Worm (Caenorhabditis elegans) whole organism, L1 larva: ENCODE data around the gene W08E12.7.
"Not testable (repeated sequence)": the region's sequence is repeated elsewhere in the genome, so short reads cannot be mapped to it uniquely, and the experiment has no call there.

Source experiments
- aha-1 ChIP-seq: fragments of 150-350 bp; optimal IDR thresholded peaks from 2 replicates; lab custom pipeline; 2014; ENCODE audit warnings: missing biosample characterization, missing genetic modification characterization
- ama-1 ChIP-seq: fragments of 150-350 bp; optimal IDR thresholded peaks from 2 replicates; lab custom pipeline; 2014
- ceh-63 ChIP-seq: fragments of 200-800 bp; sonication (Bioruptor generic); optimal IDR thresholded peaks from 2 replicates; lab custom pipeline; 2018; ENCODE audit warnings: mild to moderate bottlenecking, missing genetic modification characterization, missing compliant biosample characterization
- fkh-10 ChIP-seq: sonication (generic microtip); optimal IDR thresholded peaks from 2 replicates; lab custom pipeline; 2017; ENCODE audit warnings: missing biosample characterization, missing genetic modification reagents, missing genetic modification characterization
- fos-1 ChIP-seq: fragments of 150-350 bp; optimal IDR thresholded peaks from 2 replicates; lab custom pipeline; 2014; ENCODE audit warnings: missing biosample characterization, missing genetic modification characterization
- lin-35 ChIP-seq, 2 experiments: fragments of 150-350 bp; optimal IDR thresholded peaks; 2 replicates each; lab custom pipeline; 2014; ENCODE audit warnings: missing biosample characterization in 2 of 2, missing genetic modification characterization in 2 of 2, missing genetic modification reagents in 2 of 2
- lsy-2 ChIP-seq, 2 experiments: fragments of 150-350 bp; optimal IDR thresholded peaks; 2 replicates each; lab custom pipeline; 2014; ENCODE audit warnings: missing biosample characterization in 2 of 2, missing genetic modification characterization in 2 of 2
- nhr-76 ChIP-seq: sonication (generic microtip); optimal IDR thresholded peaks from 2 replicates; lab custom pipeline; 2017; ENCODE audit warnings: missing biosample characterization, missing genetic modification characterization
- nhr-77 ChIP-seq: fragments of 150-350 bp; optimal IDR thresholded peaks from 2 replicates; lab custom pipeline; 2014; ENCODE audit warnings: missing biosample characterization, missing genetic modification characterization
- unc-62 ChIP-seq: fragments of 150-350 bp; optimal IDR thresholded peaks from 2 replicates; lab custom pipeline; 2014; ENCODE audit warnings: missing biosample characterization, missing genetic modification reagents, missing genetic modification characterization
- unc-86 ChIP-seq: sonication (generic microtip); optimal IDR thresholded peaks from 2 replicates; lab custom pipeline; 2016; ENCODE audit warnings: missing genetic modification characterization, missing compliant biosample characterization
- ztf-11 ChIP-seq, 2 experiments: sonication (generic microtip); optimal IDR thresholded peaks; 2 replicates each; lab custom pipeline; 2016 to 2017; ENCODE audit warnings: missing genetic modification characterization in 2 of 2, missing biosample characterization in 1 of 2, missing compliant biosample characterization in 1 of 2
- ztf-4 ChIP-seq: fragments of 150-350 bp; optimal IDR thresholded peaks from 2 replicates; lab custom pipeline; 2014; ENCODE audit warnings: missing biosample characterization, missing genetic modification characterization

DNA sequence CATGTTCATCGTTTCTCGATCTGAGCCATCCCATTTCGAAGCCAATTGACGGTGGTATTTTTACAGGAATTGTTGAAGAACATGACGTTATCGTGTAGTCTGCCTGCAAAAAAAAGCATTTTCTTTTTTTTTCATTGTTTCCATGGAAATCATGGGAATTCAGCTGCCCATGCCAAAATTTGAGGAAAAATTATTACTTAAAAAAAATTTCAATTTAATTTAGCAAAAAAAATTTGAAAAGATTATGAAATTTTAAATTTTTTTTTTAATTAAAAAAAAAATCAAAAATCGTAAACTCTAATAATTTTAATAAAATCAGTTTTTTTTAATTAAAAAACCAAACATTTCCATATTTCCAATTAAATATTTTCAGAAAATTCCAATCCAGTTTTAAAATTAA, 36.8 kb downstream of the W08E12.7 start, which contains the start of gene F42A6.5:
- not testable (repeated sequence) for TF ChIP-seq lin-35 (GFP tag; optimal IDR thresholded peaks at IDR 0.05; lab: Kevin White, UChicago); fkh-10 (GFP tag; lab: Kevin White, UChicago); ama-1 (lab: Kevin White, UChicago); fos-1 (tag; lab: Kevin White, UChicago); ceh-63; nhr-76 (tag; lab: Kevin White, UChicago); unc-62 (GFP tag; lab: Kevin White, UChicago); nhr-77 (tag; lab: Kevin White, UChicago); lsy-2 (tag; optimal IDR thresholded peaks at IDR 0.05; lab: Kevin White, UChicago); ztf-4 (tag; lab: Kevin White, UChicago); ztf-11 (tag; optimal IDR thresholded peaks at IDR 0.05; lab: Kevin White, UChicago); unc-86 (tag; lab: Kevin White, UChicago); aha-1 (tag; lab: Kevin White, UChicago)
